Fruit fly (Drosophila melanogaster) whole organism, embryonic: ENCODE measurements around the gene CG31680.

Source experiments
- BEAF-32 ChIP-seq: fragments of 200-800 bp; sonication (Bioruptor generic); optimal IDR thresholded peaks from 3 replicates; lab custom pipeline; 2017; ENCODE audit warnings: missing biosample characterization, missing genetic modification characterization, mild to moderate bottlenecking, moderate library complexity, missing genetic modification reagents
- CG10366 ChIP-seq: fragments of 200-800 bp; sonication (Bioruptor generic); IDR thresholded peaks from 2 replicates; pipeline ENCODE4 v1.3.6; 2022; ENCODE audit warnings: missing biosample characterization, missing genetic modification characterization
- CG10431 ChIP-seq: fragments of 200-800 bp; sonication (Bioruptor generic); optimal IDR thresholded peaks from 3 replicates; lab custom pipeline; 2018; ENCODE audit warnings: missing biosample characterization, mild to moderate bottlenecking, missing genetic modification characterization
- CG11247 ChIP-seq: fragments of 200-800 bp; sonication (Bioruptor generic); IDR thresholded peaks from 2 replicates; pipeline ENCODE4 v1.3.6; 2022; ENCODE audit warnings: missing biosample characterization, missing genetic modification characterization
- CG14014 ChIP-seq: fragments of 200-800 bp; sonication (Bioruptor generic); IDR thresholded peaks from 2 replicates; pipeline ENCODE4 v1.3.6; 2022; ENCODE audit warnings: missing biosample characterization, missing genetic modification characterization
- CG14667 ChIP-seq: fragments of 200-800 bp; sonication (Bioruptor generic); IDR thresholded peaks from 2 replicates; pipeline ENCODE4 v1.3.6; 2022; ENCODE audit warnings: missing biosample characterization, missing genetic modification characterization
- CG14860 ChIP-seq: fragments of 200-800 bp; sonication (Bioruptor generic); IDR thresholded peaks from 3 replicates; pipeline ENCODE4 v1.3.6; 2022; ENCODE audit warnings: missing biosample characterization, missing genetic modification characterization; ENCODE audit not compliant: partially characterized antibody
- CG42726 ChIP-seq: fragments of 200-800 bp; sonication (Bioruptor generic); IDR thresholded peaks from 2 replicates; pipeline ENCODE4 v1.3.6; 2022; ENCODE audit warnings: missing biosample characterization, missing genetic modification characterization; ENCODE audit not compliant: partially characterized antibody
- CG8089 ChIP-seq: fragments of 200-800 bp; sonication (Bioruptor generic); optimal IDR thresholded peaks from 3 replicates; lab custom pipeline; 2016; ENCODE audit warnings: missing biosample characterization, missing genetic modification characterization
- CG9797 ChIP-seq: fragments of 200-800 bp; sonication (Bioruptor generic); optimal IDR thresholded peaks from 3 replicates; lab custom pipeline; 2018; ENCODE audit warnings: missing biosample characterization, mild to moderate bottlenecking, missing genetic modification characterization
- CG9876 ChIP-seq: fragments of 200-800 bp; sonication (Bioruptor generic); optimal IDR thresholded peaks from 2 replicates; lab custom pipeline; 2016; ENCODE audit warnings: missing biosample characterization, missing genetic modification characterization
- Camta ChIP-seq: fragments of 200-800 bp; sonication (Bioruptor generic); optimal IDR thresholded peaks from 2 replicates; lab custom pipeline; 2016; ENCODE audit warnings: missing biosample characterization, missing genetic modification characterization
- CrebB ChIP-seq: fragments of 200-800 bp; sonication (Bioruptor generic); optimal IDR thresholded peaks from 3 replicates; lab custom pipeline; 2018; ENCODE audit warnings: missing biosample characterization, mild to moderate bottlenecking, missing genetic modification characterization
- Dip2 ChIP-seq: fragments of 200-800 bp; sonication (Bioruptor generic); IDR thresholded peaks from 2 replicates; pipeline ENCODE4 v1.3.6; 2022; ENCODE audit warnings: missing biosample characterization, missing genetic modification characterization
- Dp ChIP-seq: fragments of 200-800 bp; sonication (Bioruptor generic); optimal IDR thresholded peaks from 2 replicates; lab custom pipeline; 2018; ENCODE audit warnings: missing biosample characterization, mild to moderate bottlenecking, missing genetic modification characterization, moderate library complexity
- Dref ChIP-seq: fragments of 200-800 bp; sonication (Bioruptor generic); IDR thresholded peaks from 2 replicates; pipeline ENCODE4 v1.3.6; 2022; ENCODE audit warnings: missing biosample characterization, missing genetic modification characterization
- Drgx ChIP-seq: fragments of 200-800 bp; sonication (Bioruptor generic); IDR thresholded peaks from 2 replicates; pipeline ENCODE4 v1.3.6; 2022; ENCODE audit warnings: missing biosample characterization, missing genetic modification characterization
- Fer2 ChIP-seq: fragments of 200-800 bp; sonication (Bioruptor generic); optimal IDR thresholded peaks from 2 replicates; lab custom pipeline; 2018; ENCODE audit warnings: missing biosample characterization, mild to moderate bottlenecking, missing genetic modification characterization, moderate library complexity
- Hr51 ChIP-seq, 2 experiments: fragments of 200-800 bp; sonication (Bioruptor generic); optimal IDR thresholded peaks; 2 replicates in 1 of 2; 3 replicates in 1 of 2; lab custom pipeline; 2016 to 2018; ENCODE audit warnings: missing biosample characterization in 2 of 2, missing genetic modification characterization in 2 of 2, mild to moderate bottlenecking in 1 of 2, moderate library complexity in 1 of 2
- Oli ChIP-seq: fragments of 200-800 bp; sonication (Bioruptor generic); optimal IDR thresholded peaks from 2 replicates; lab custom pipeline; 2018; ENCODE audit warnings: missing biosample characterization, mild to moderate bottlenecking, missing genetic modification characterization, moderate library complexity
- Scr ChIP-seq: fragments of 200-800 bp; sonication (Bioruptor generic); IDR thresholded peaks from 2 replicates; pipeline ENCODE4 v1.3.6; 2022; ENCODE audit warnings: missing biosample characterization, missing genetic modification characterization; ENCODE audit not compliant: partially characterized antibody
- TFAM ChIP-seq: fragments of 200-800 bp; sonication (Bioruptor generic); optimal IDR thresholded peaks from 2 replicates; lab custom pipeline; 2017; ENCODE audit warnings: missing biosample characterization, missing genetic modification characterization, inconsistent platforms
- ash1 ChIP-seq: fragments of 200-800 bp; sonication (Bioruptor generic); optimal IDR thresholded peaks from 2 replicates; lab custom pipeline; 2018; ENCODE audit warnings: missing biosample characterization, mild to moderate bottlenecking, missing genetic modification characterization
- ato ChIP-seq: fragments of 200-800 bp; sonication (Bioruptor generic); IDR thresholded peaks from 2 replicates; pipeline ENCODE4 v1.3.6; 2022; ENCODE audit warnings: missing biosample characterization, missing genetic modification characterization; ENCODE audit not compliant: partially characterized antibody
- az2 ChIP-seq: fragments of 200-800 bp; sonication (Bioruptor generic); optimal IDR thresholded peaks from 3 replicates; lab custom pipeline; 2016; ENCODE audit warnings: missing biosample characterization, missing genetic modification characterization
- bcd ChIP-seq: fragments of 200-800 bp; sonication (Bioruptor generic); optimal IDR thresholded peaks from 2 replicates; lab custom pipeline; 2017; ENCODE audit warnings: missing biosample characterization, mild to moderate bottlenecking, missing genetic modification characterization
- bsh ChIP-seq, 2 experiments: fragments of 200-800 bp; sonication (Bioruptor generic); optimal IDR thresholded peaks; 2 replicates each; lab custom pipeline; 2017 to 2018; ENCODE audit warnings: mild to moderate bottlenecking in 2 of 2, missing biosample characterization in 2 of 2, missing genetic modification characterization in 2 of 2, moderate library complexity in 1 of 2
- chif ChIP-seq, 2 experiments: fragments of 200-800 bp; sonication (Bioruptor generic); optimal IDR thresholded peaks; 3 replicates each; lab custom pipeline; 2016; ENCODE audit warnings: missing biosample characterization in 2 of 2, missing genetic modification characterization in 2 of 2
- ci ChIP-seq: fragments of 200-800 bp; sonication (Bioruptor generic); IDR thresholded peaks from 3 replicates; pipeline ENCODE4 v1.3.6; 2022; ENCODE audit warnings: missing biosample characterization, missing genetic modification characterization
- disco-r ChIP-seq: fragments of 200-800 bp; sonication (Bioruptor generic); optimal IDR thresholded peaks from 2 replicates; lab custom pipeline; 2016; ENCODE audit warnings: missing biosample characterization, missing genetic modification characterization
- ems ChIP-seq: fragments of 200-800 bp; sonication (Bioruptor generic); optimal IDR thresholded peaks from 3 replicates; lab custom pipeline; 2016; ENCODE audit warnings: missing biosample characterization, missing genetic modification characterization
- eyg ChIP-seq: fragments of 200-800 bp; sonication (Bioruptor generic); optimal IDR thresholded peaks from 3 replicates; lab custom pipeline; 2016; ENCODE audit warnings: missing biosample characterization, missing genetic modification characterization
- gce ChIP-seq: fragments of 200-800 bp; sonication (Bioruptor generic); IDR thresholded peaks from 3 replicates; pipeline ENCODE4 v1.3.6; 2022; ENCODE audit warnings: missing biosample characterization, missing genetic modification characterization
- grau ChIP-seq: fragments of 200-800 bp; optimal IDR thresholded peaks from 3 replicates; lab custom pipeline; 2019; ENCODE audit warnings: missing biosample characterization, mild to moderate bottlenecking, missing genetic modification characterization, moderate library complexity
- grn ChIP-seq: fragments of 200-800 bp; sonication (Bioruptor generic); optimal IDR thresholded peaks from 3 replicates; lab custom pipeline; 2017; ENCODE audit warnings: missing biosample characterization, missing genetic modification characterization
- gsb ChIP-seq: fragments of 200-800 bp; sonication (Bioruptor generic); IDR thresholded peaks from 2 replicates; pipeline ENCODE4 v1.3.6; 2022; ENCODE audit warnings: missing biosample characterization, missing genetic modification characterization
- h ChIP-seq: fragments of >200 bp; optimal IDR thresholded peaks from 2 replicates; lab custom pipeline; 2017
- hb ChIP-seq: fragments of 200-800 bp; sonication (Bioruptor generic); IDR thresholded peaks from 3 replicates; pipeline ENCODE4 v1.3.6; 2022; ENCODE audit warnings: missing biosample characterization, missing genetic modification characterization; ENCODE audit not compliant: partially characterized antibody
- inv ChIP-seq: fragments of 200-800 bp; sonication (Bioruptor generic); IDR thresholded peaks from 2 replicates; pipeline ENCODE4 v1.3.6; 2022; ENCODE audit warnings: missing biosample characterization, missing genetic modification characterization; ENCODE audit not compliant: partially characterized antibody
- jigr1 ChIP-seq: fragments of 200-800 bp; sonication (Bioruptor generic); IDR thresholded peaks from 3 replicates; pipeline ENCODE4 v1.3.6; 2022; ENCODE audit warnings: missing biosample characterization, missing genetic modification characterization
- kay ChIP-seq: fragments of 200-800 bp; sonication (Bioruptor generic); optimal IDR thresholded peaks from 2 replicates; lab custom pipeline; 2016; ENCODE audit warnings: missing biosample characterization, missing genetic modification characterization
- mirr ChIP-seq: fragments of 200-800 bp; sonication (Bioruptor generic); optimal IDR thresholded peaks from 3 replicates; lab custom pipeline; 2018; ENCODE audit warnings: missing biosample characterization, mild to moderate bottlenecking, missing genetic modification characterization
- mld ChIP-seq: fragments of 200-800 bp; sonication (Bioruptor generic); IDR thresholded peaks from 3 replicates; pipeline ENCODE4 v1.3.6; 2022; ENCODE audit warnings: missing biosample characterization, missing genetic modification characterization; ENCODE audit not compliant: partially characterized antibody
- odd ChIP-seq: fragments of 200-800 bp; sonication (Bioruptor generic); optimal IDR thresholded peaks from 2 replicates; lab custom pipeline; 2017; ENCODE audit warnings: missing biosample characterization, mild to moderate bottlenecking, missing genetic modification characterization
- pum ChIP-seq: fragments of 200-800 bp; sonication (Bioruptor generic); optimal IDR thresholded peaks from 2 replicates; lab custom pipeline; 2016; ENCODE audit warnings: missing biosample characterization, missing genetic modification characterization
- scrt ChIP-seq: fragments of 200-800 bp; sonication (Bioruptor generic); optimal IDR thresholded peaks from 2 replicates; lab custom pipeline; 2018; ENCODE audit warnings: missing biosample characterization, mild to moderate bottlenecking, missing genetic modification characterization, moderate library complexity
- shn ChIP-seq: fragments of 200-800 bp; sonication (Bioruptor generic); optimal IDR thresholded peaks from 3 replicates; lab custom pipeline; 2016; ENCODE audit warnings: missing biosample characterization, missing genetic modification characterization
- slou ChIP-seq: fragments of 200-800 bp; sonication (Bioruptor generic); optimal IDR thresholded peaks from 3 replicates; lab custom pipeline; 2016; ENCODE audit warnings: missing biosample characterization, missing genetic modification characterization
- stwl ChIP-seq: fragments of 200-800 bp; sonication (Bioruptor generic); optimal IDR thresholded peaks from 3 replicates; lab custom pipeline; 2018; ENCODE audit warnings: missing biosample characterization, mild to moderate bottlenecking, missing genetic modification characterization, moderate library complexity
- vnd ChIP-seq: fragments of 200-800 bp; sonication (Bioruptor generic); IDR thresholded peaks from 3 replicates; pipeline ENCODE4 v1.3.6; 2022; ENCODE audit warnings: missing biosample characterization, missing genetic modification characterization; ENCODE audit not compliant: partially characterized antibody

CG31680 gene

dm6 chr2L:20645394-20645869, 5.5 kb downstream of the CG31680 start, which contains the start of the genes phr6-4 and CG2608 (continued):
- TF ChIP-seq chif (GFP tag; optimal IDR thresholded peaks at IDR 0.05; lab: Kevin White, UChicago) = peak; percentile 77 to 87
- no peak for TF ChIP-seq mld (GFP tag; lab: Robert Waterston, UW)
- peak; percentile 91 for TF ChIP-seq Drgx (GFP tag; lab: Robert Waterston, UW)
- TF ChIP-seq hb (GFP tag; lab: Robert Waterston, UW) = no peak
- no peak for TF ChIP-seq ato (GFP tag; lab: Robert Waterston, UW)
- peak; percentile 86 for TF ChIP-seq Camta (GFP tag; lab: Kevin White, UChicago)
- TF ChIP-seq kay (GFP tag; lab: Kevin White, UChicago) = peak; percentile 84
- no peak for TF ChIP-seq h
- peak; percentile 90 to 93 for TF ChIP-seq bsh (GFP tag; optimal IDR thresholded peaks at IDR 0.05; lab: Kevin White, UChicago)
- TF ChIP-seq CG9876 = peak; percentile 79
- no peak for TF ChIP-seq Scr (GFP tag; lab: Robert Waterston, UW)
- no peak for TF ChIP-seq ash1 (GFP tag; lab: Kevin White, UChicago)
- TF ChIP-seq gce = 0 out of 3 replicates have a peak, but pooled peaks have one; percentile 62
- TF ChIP-seq CG10431 (GFP tag; lab: Kevin White, UChicago) = peak; percentile 70
- TF ChIP-seq slou = peak; percentile 87
- TF ChIP-seq pum (GFP tag; lab: Kevin White, UChicago) = peak; percentile 81
- peak; percentile 82 for TF ChIP-seq scrt (GFP tag; lab: Kevin White, UChicago)
- peak; percentile 87; the same call in 2 of the 3 replicates for TF ChIP-seq ci (GFP tag; lab: Robert Waterston, UW)
- peak; percentile 87 for TF ChIP-seq ems (GFP tag; lab: Kevin White, UChicago)
- peak; percentile 76 for TF ChIP-seq CG14667 (GFP tag; lab: Robert Waterston, UW)
- peak; percentile 75 for TF ChIP-seq disco-r (GFP tag; lab: Kevin White, UChicago)
- peak; percentile 91 for TF ChIP-seq odd (GFP tag; lab: Kevin White, UChicago)
- peak; percentile 51 for TF ChIP-seq grn (GFP tag; lab: Kevin White, UChicago)
- peak; percentile 44 for TF ChIP-seq stwl (tag; lab: Kevin White, UChicago)
- TF ChIP-seq mirr (GFP tag; lab: Kevin White, UChicago) = peak; percentile 79
- TF ChIP-seq CG9797 (GFP tag; lab: Kevin White, UChicago) = peak; percentile 63
- TF ChIP-seq CG10366 (GFP tag; lab: Robert Waterston, UW) = peak; percentile 82
- no peak for TF ChIP-seq inv
- TF ChIP-seq Dp = peak; percentile 70
- peak; percentile 82 for TF ChIP-seq shn (GFP tag; lab: Kevin White, UChicago)
- peak; percentile 95 for TF ChIP-seq az2
- peak; percentile 85 for TF ChIP-seq CG14014
- TF ChIP-seq Dref (GFP tag; lab: Robert Waterston, UW) = no peak
- TF ChIP-seq Hr51 (GFP tag; optimal IDR thresholded peaks at IDR 0.05; lab: Kevin White, UChicago) = peak; percentile 84 to 94
- peak; percentile 45 for TF ChIP-seq TFAM
- TF ChIP-seq Fer2 (tag; lab: Kevin White, UChicago) = peak; percentile 91
- no peak for TF ChIP-seq CG14860 (GFP tag; lab: Robert Waterston, UW)
- peak; percentile 94 for TF ChIP-seq Oli (tag; lab: Kevin White, UChicago)
- TF ChIP-seq Dip2 (GFP tag; lab: Robert Waterston, UW) = no peak
- TF ChIP-seq eyg (GFP tag; lab: Kevin White, UChicago) = peak; percentile 66
- peak; percentile 72 for TF ChIP-seq CG8089
- TF ChIP-seq CrebB (tag; lab: Kevin White, UChicago) = peak; percentile 86
- peak; percentile 71; the same call in 1 of the 3 replicates for TF ChIP-seq jigr1 (GFP tag; lab: Robert Waterston, UW)
- peak; percentile 66 for TF ChIP-seq CG11247 (GFP tag; lab: Robert Waterston, UW)
- no peak for TF ChIP-seq CG42726 (GFP tag; lab: Robert Waterston, UW)
- TF ChIP-seq grau (tag; lab: Kevin White, UChicago) = peak; percentile 95
- peak; percentile 25 for TF ChIP-seq BEAF-32 (GFP tag; lab: Kevin White, UChicago)
- peak; percentile 64; the same call in 1 of the 2 replicates for TF ChIP-seq gsb (GFP tag; lab: Robert Waterston, UW)
- peak; percentile 92 for TF ChIP-seq bcd (GFP tag; lab: Kevin White, UChicago)
- TF ChIP-seq vnd = no peak
